Worm (Caenorhabditis elegans) whole organism, late embryonic: ENCODE data around the gene chil-14.

ENCODE experiments used
- F13H6.1 ChIP-seq: sonication (generic microtip); optimal IDR thresholded peaks from 2 replicates; lab custom pipeline; 2016; ENCODE audit warnings: missing genetic modification characterization, missing compliant biosample characterization
- K09A11.1 ChIP-seq: sonication (generic microtip); optimal IDR thresholded peaks from 2 replicates; lab custom pipeline; 2017; ENCODE audit warnings: antibody characterized with exemption, mild to moderate bottlenecking, missing genetic modification characterization, missing compliant biosample characterization; ENCODE audit not compliant: insufficient read depth
- T23F11.4 ChIP-seq: fragments of 200-800 bp; sonication (Bioruptor generic); optimal IDR thresholded peaks from 2 replicates; lab custom pipeline; 2018; ENCODE audit warnings: mild to moderate bottlenecking, missing genetic modification characterization, missing compliant biosample characterization
- ceh-14 ChIP-seq: sonication (generic microtip); optimal IDR thresholded peaks from 2 replicates; lab custom pipeline; 2016; ENCODE audit warnings: missing genotype, missing genetic modification characterization, missing compliant biosample characterization
- ceh-18 ChIP-seq: sonication (generic microtip); optimal IDR thresholded peaks from 2 replicates; lab custom pipeline; 2016; ENCODE audit warnings: missing genetic modification characterization, missing compliant biosample characterization
- ceh-2 ChIP-seq: sonication (generic microtip); optimal IDR thresholded peaks from 2 replicates; lab custom pipeline; 2016; ENCODE audit warnings: missing genotype, missing genetic modification characterization, missing compliant biosample characterization
- ceh-30 ChIP-seq: fragments of 150-350 bp; optimal IDR thresholded peaks from 2 replicates; lab custom pipeline; 2014; ENCODE audit warnings: missing biosample characterization, missing genetic modification characterization
- ceh-34 ChIP-seq: sonication (generic microtip); optimal IDR thresholded peaks from 2 replicates; lab custom pipeline; 2016; ENCODE audit warnings: mild to moderate bottlenecking, missing genetic modification characterization, missing compliant biosample characterization
- ceh-48 ChIP-seq: sonication (generic microtip); optimal IDR thresholded peaks from 2 replicates; lab custom pipeline; 2016; ENCODE audit warnings: missing genetic modification characterization, inconsistent platforms, missing compliant biosample characterization
- ceh-9 ChIP-seq: sonication (generic microtip); optimal IDR thresholded peaks from 2 replicates; lab custom pipeline; 2016; ENCODE audit warnings: mild to moderate bottlenecking, missing genetic modification characterization, inconsistent platforms, missing compliant biosample characterization
- che-1 ChIP-seq: sonication (generic microtip); optimal IDR thresholded peaks from 2 replicates; lab custom pipeline; 2016; ENCODE audit warnings: mild to moderate bottlenecking, missing genetic modification characterization, missing compliant biosample characterization
- dmd-4 ChIP-seq: sonication (generic microtip); optimal IDR thresholded peaks from 2 replicates; lab custom pipeline; 2016; ENCODE audit warnings: borderline replicate concordance, missing genetic modification characterization, missing compliant biosample characterization
- dve-1 ChIP-seq: sonication (generic microtip); optimal IDR thresholded peaks from 2 replicates; lab custom pipeline; 2017; ENCODE audit warnings: antibody characterized with exemption, mild to moderate bottlenecking, missing genetic modification characterization, missing compliant biosample characterization
- elt-2 ChIP-seq: sonication (generic microtip); optimal IDR thresholded peaks from 2 replicates; lab custom pipeline; 2016; ENCODE audit warnings: missing genetic modification reagents, missing genetic modification characterization, missing compliant biosample characterization
- ets-4 ChIP-seq: sonication (generic microtip); optimal IDR thresholded peaks from 2 replicates; lab custom pipeline; 2016; ENCODE audit warnings: missing genetic modification characterization, missing compliant biosample characterization
- eyg-1 ChIP-seq: sonication (generic microtip); optimal IDR thresholded peaks from 2 replicates; lab custom pipeline; 2016; ENCODE audit warnings: missing genotype, missing genetic modification characterization, missing compliant biosample characterization
- fkh-10 ChIP-seq: fragments of 150-350 bp; optimal IDR thresholded peaks from 2 replicates; lab custom pipeline; 2014; ENCODE audit warnings: missing biosample characterization, missing genetic modification reagents, missing genetic modification characterization
- fkh-6 ChIP-seq: sonication (generic microtip); optimal IDR thresholded peaks from 2 replicates; lab custom pipeline; 2016; ENCODE audit warnings: missing genetic modification characterization, missing compliant biosample characterization
- gmeb-2 ChIP-seq: sonication (generic microtip); optimal IDR thresholded peaks from 2 replicates; lab custom pipeline; 2016; ENCODE audit warnings: missing genetic modification characterization, inconsistent platforms, missing compliant biosample characterization
- hlh-13 ChIP-seq: fragments of 200-800 bp; sonication (Bioruptor generic); optimal IDR thresholded peaks from 2 replicates; lab custom pipeline; 2018; ENCODE audit warnings: mild to moderate bottlenecking, missing genetic modification characterization, missing compliant biosample characterization
- hlh-30 ChIP-seq: sonication (generic microtip); optimal IDR thresholded peaks from 2 replicates; lab custom pipeline; 2017; ENCODE audit warnings: antibody characterized with exemption, missing genetic modification characterization, missing compliant biosample characterization; ENCODE audit not compliant: insufficient read depth
- lin-11 ChIP-seq: fragments of 200-800 bp; sonication (Bioruptor generic); optimal IDR thresholded peaks from 2 replicates; lab custom pipeline; 2018; ENCODE audit warnings: mild to moderate bottlenecking, missing genetic modification characterization, missing compliant biosample characterization
- npax-4 ChIP-seq: sonication (generic microtip); optimal IDR thresholded peaks from 2 replicates; lab custom pipeline; 2016; ENCODE audit warnings: missing genetic modification characterization, missing compliant biosample characterization
- pag-3 ChIP-seq: sonication (generic microtip); optimal IDR thresholded peaks from 2 replicates; lab custom pipeline; 2016; ENCODE audit warnings: missing compliant biosample characterization, missing genetic modification characterization, borderline replicate concordance
- pax-1 ChIP-seq: fragments of 150-350 bp; optimal IDR thresholded peaks from 2 replicates; lab custom pipeline; 2014; ENCODE audit warnings: missing biosample characterization, missing genetic modification characterization
- pha-4 ChIP-seq: fragments of 150-350 bp; optimal IDR thresholded peaks from 2 replicates; lab custom pipeline; 2018; ENCODE audit warnings: missing biosample characterization, missing genetic modification reagents, missing genetic modification characterization
- pros-1 ChIP-seq: fragments of 150-350 bp; optimal IDR thresholded peaks from 2 replicates; lab custom pipeline; 2014; ENCODE audit warnings: missing biosample characterization, missing genetic modification reagents, missing genetic modification characterization
- ref-2 ChIP-seq: sonication (generic microtip); optimal IDR thresholded peaks from 2 replicates; lab custom pipeline; 2016; ENCODE audit warnings: missing genetic modification characterization, missing compliant biosample characterization
- sox-2 ChIP-seq: fragments of 200-800 bp; sonication (Bioruptor generic); IDR thresholded peaks from 2 replicates; pipeline ENCODE4 v1.3.6; 2022; ENCODE audit warnings: missing genetic modification reagents, missing genetic modification characterization, missing compliant biosample characterization
- tbx-7 ChIP-seq: sonication (generic microtip); optimal IDR thresholded peaks from 2 replicates; lab custom pipeline; 2016; ENCODE audit warnings: missing genotype, missing genetic modification characterization, missing compliant biosample characterization
- ttx-3 ChIP-seq: sonication (generic microtip); optimal IDR thresholded peaks from 2 replicates; lab custom pipeline; 2016; ENCODE audit warnings: missing genetic modification reagents, missing genetic modification characterization, missing compliant biosample characterization
- unc-3 ChIP-seq, 2 experiments: fragments of 200-800 bp in 1 of 2; sonication (Bioruptor generic) in 1 of 2; sonication (generic microtip) in 1 of 2; conservative IDR thresholded peaks in 1 of 2; optimal IDR thresholded peaks in 1 of 2; 2 replicates each; pipeline versions ENCODE4 v1.3.6 to Lab custom; 2016 to 2022; ENCODE audit warnings: missing compliant biosample characterization in 2 of 2, missing genetic modification characterization in 2 of 2, missing genetic modification reagents in 1 of 2
- unc-42 ChIP-seq: sonication (generic microtip); optimal IDR thresholded peaks from 2 replicates; lab custom pipeline; 2016; ENCODE audit warnings: missing genotype, missing genetic modification characterization, missing compliant biosample characterization
- unc-55 ChIP-seq: sonication (generic microtip); optimal IDR thresholded peaks from 2 replicates; lab custom pipeline; 2017; ENCODE audit warnings: missing biosample characterization, missing genetic modification reagents, missing genetic modification characterization
- unc-86 ChIP-seq: sonication (generic microtip); optimal IDR thresholded peaks from 2 replicates; lab custom pipeline; 2016; ENCODE audit warnings: missing genetic modification characterization, missing compliant biosample characterization

The chil-14 gene

DNA sequence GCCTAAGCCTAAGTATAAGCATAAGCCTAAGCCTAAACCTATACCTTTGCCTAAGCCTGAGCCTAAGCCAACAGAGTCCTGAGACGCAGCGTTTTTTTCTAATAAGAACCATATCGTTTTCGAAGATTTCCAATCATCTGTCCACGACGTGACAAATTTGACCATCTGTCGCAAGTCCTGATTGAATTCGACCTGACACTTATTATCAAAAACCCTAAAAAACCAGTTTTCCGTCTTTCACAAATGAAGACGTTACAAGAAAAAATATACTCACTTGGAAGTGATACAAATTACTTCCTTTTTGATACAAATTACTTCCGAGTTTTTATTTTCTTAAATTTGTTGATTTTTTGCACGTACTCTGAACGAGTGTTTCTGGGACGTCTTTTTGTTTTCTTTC, 16.7 kb upstream of the chil-14 start:
- TF ChIP-seq unc-42 (tag; lab: Kevin White, UChicago) (no peak), pros-1 (tag; lab: Kevin White, UChicago) (no peak), dmd-4 (no peak), unc-55 (GFP tag; lab: Kevin White, UChicago) (no peak)

DNA sequence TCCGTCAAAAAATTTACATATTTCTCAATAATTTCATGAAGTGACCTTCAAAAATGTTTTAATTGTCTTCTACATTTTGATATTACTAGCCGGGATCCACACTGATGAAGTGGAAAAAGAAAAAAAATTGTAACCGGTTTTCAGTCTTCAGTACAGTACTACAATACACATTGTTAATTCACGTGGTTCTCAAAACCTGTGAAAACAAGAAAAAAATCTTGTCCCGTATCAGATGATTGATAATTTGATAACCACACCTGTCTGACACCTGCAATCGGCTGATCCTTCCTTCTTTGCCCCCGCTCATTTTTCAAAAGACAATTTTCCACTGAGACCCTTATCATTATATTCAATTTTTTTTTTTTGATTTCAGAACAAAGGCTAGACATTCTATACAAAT, 16.0 kb upstream of the chil-14 start, which contains the start of gene R09B5.11:
TSS of gene R09B5.11 (plus strand) at position 374 of the 400 bp plus-strand sequence.
- TF ChIP-seq ceh-14 (tag; lab: Kevin White, UChicago) (no peak), elt-2 (tag; lab: Kevin White, UChicago) (no peak), tbx-7 (tag; lab: Kevin White, UChicago) (no peak), npax-4 (tag; lab: Kevin White, UChicago) (no peak), hlh-30 (tag; lab: Kevin White, UChicago) (no peak), fkh-10 (GFP tag; lab: Kevin White, UChicago) (no peak), unc-3 (GFP tag; conservative IDR thresholded peaks at IDR 0.05; lab: Robert Waterston, UW) (no peak), unc-3 (tag; optimal IDR thresholded peaks at IDR 0.05; lab: Kevin White, UChicago) (no peak), pros-1 (tag; lab: Kevin White, UChicago) (no peak), pag-3 (tag; lab: Kevin White, UChicago) (no peak), eyg-1 (tag; lab: Kevin White, UChicago) (no peak), F13H6.1 (tag; lab: Kevin White, UChicago) (no peak), gmeb-2 (tag; lab: Kevin White, UChicago) (no peak), unc-42 (tag; lab: Kevin White, UChicago) (no peak), dmd-4 (no peak), ceh-18 (tag; lab: Kevin White, UChicago) (no peak), hlh-13 (GFP tag; lab: Kevin White, UChicago) (no peak), unc-86 (no peak), ceh-30 (tag; lab: Kevin White, UChicago) (no peak), pax-1 (tag; lab: Kevin White, UChicago) (no peak)
- TF ChIP-seq, all 69 proteins: peak for 0

DNA sequence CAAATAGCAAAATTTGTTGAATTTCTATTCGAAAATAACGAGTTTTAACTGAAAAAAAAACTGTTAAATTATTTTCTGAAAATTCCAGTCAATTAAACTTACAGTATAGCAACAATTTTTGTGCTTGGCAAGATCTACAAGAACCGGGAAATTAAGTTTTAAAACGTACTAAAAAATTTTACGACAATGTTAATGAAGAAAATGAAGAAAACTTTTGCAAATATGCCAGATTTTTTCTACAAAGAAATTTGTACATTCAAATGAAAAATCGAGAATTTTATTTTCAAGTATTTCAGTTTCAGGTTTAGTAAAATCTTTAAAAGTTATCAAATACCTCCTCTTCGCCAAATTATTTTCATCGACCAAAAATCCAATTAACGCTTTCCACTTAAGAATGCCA, 12.8 kb upstream of the chil-14 start, which contains the start of gene cnc-11:
TSS of gene cnc-11 (plus strand) at position 301 of the 400 bp plus-strand sequence.
- TF ChIP-seq sox-2 (GFP tag; lab: Robert Waterston, UW) (no peak), ets-4 (tag; lab: Kevin White, UChicago) (no peak), pha-4 (tag; lab: Kevin White, UChicago) (no peak), ceh-2 (tag; lab: Kevin White, UChicago) (no peak), unc-3 (GFP tag; conservative IDR thresholded peaks at IDR 0.05; lab: Robert Waterston, UW) (no peak), unc-3 (tag; optimal IDR thresholded peaks at IDR 0.05; lab: Kevin White, UChicago) (no peak), dve-1 (no peak), pax-1 (tag; lab: Kevin White, UChicago) (no peak), F13H6.1 (tag; lab: Kevin White, UChicago) (no peak), fkh-6 (tag; lab: Kevin White, UChicago) (no peak)

DNA sequence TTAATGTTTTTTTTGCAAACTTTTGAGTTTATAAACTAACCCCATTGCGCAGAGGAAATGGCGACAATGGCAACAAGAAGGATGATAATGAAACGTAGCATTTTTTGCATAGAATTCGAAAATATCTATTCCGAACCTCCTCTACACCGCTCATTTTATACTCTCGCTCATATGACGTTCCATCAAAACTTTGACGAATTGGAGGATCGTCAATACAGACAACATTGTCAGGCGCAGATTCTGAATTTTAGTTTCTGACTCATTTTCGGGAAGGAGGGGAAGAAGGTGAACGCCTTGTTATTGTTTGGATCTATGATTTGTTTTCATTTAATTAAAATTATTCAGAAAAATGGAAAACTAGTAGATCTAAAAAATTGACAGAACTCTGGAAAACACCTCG, 10.7 kb upstream of the chil-14 start, which contains the start of gene cnc-1:
TSS of gene cnc-1 (minus strand) at position 101 of the 400 bp plus-strand sequence.
- TF ChIP-seq ceh-9 (tag; lab: Kevin White, UChicago) = no peak
- no peak for TF ChIP-seq T23F11.4 (GFP tag; lab: Kevin White, UChicago)

DNA sequence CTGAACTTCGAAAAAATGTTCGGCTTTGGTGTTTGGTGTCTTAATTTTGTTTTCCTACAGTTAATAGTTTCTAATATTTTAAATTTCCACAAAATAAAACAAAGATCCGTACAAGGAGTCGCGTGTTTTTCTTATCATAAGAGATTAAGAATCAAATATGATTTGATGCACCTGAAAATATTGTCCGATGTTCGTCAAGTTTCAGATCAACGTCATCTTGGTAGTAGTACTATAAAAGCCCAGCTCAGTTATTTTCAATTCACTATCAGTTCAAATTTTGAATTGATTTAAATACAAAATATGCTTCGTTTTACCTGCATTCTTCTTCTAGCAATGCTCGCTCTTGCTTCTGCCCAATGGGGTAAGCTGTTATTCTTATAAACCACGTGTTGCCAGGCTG, 9.8 kb upstream of the chil-14 start, which contains the start of gene cnc-5:
TSS of gene cnc-5 (plus strand) at position 301 of the 400 bp plus-strand sequence.
- TF ChIP-seq ceh-34 = no peak
- TF ChIP-seq T23F11.4 (GFP tag; lab: Kevin White, UChicago) = no peak
- TF ChIP-seq ttx-3 (tag; lab: Kevin White, UChicago) = no peak
- TF ChIP-seq che-1 (tag; lab: Kevin White, UChicago) = no peak
- no peak for TF ChIP-seq npax-4 (tag; lab: Kevin White, UChicago)
- no peak for TF ChIP-seq eyg-1 (tag; lab: Kevin White, UChicago)
- no peak for TF ChIP-seq ceh-30 (tag; lab: Kevin White, UChicago)
- no peak for TF ChIP-seq ceh-48 (tag; lab: Kevin White, UChicago)
- no peak for TF ChIP-seq ref-2 (tag; lab: Kevin White, UChicago)
- TF ChIP-seq lin-11 = no peak
- TF ChIP-seq K09A11.1 (tag; lab: Kevin White, UChicago) = no peak
